Worm (Caenorhabditis elegans): Measurements from ENCODE around the gene srsx-12.

Gene srsx-12

ce11 chrV:5016728-5017127 lies 36.0 kb upstream of the srsx-12 start:
- TF ChIP-seq nhr-28 (tag; optimal IDR thresholded peaks at IDR 0.05) (no peak), ces-1 (GFP tag; optimal IDR thresholded peaks at IDR 0.05) (peak; percentile 33)

ce11 chrV:5012193-5012853 lies 31.6 kb upstream of the srsx-12 start, which contains the start of gene srr-6:
TSS of gene srr-6 (plus strand) at chrV:5012803.
- TF ChIP-seq unc-120 (tag; optimal IDR thresholded peaks at IDR 0.05; ENCODE audit: poor library complexity, severe bottlenecking) (no peak), nhr-237 (tag; optimal IDR thresholded peaks at IDR 0.05) (no peak)

ce11 chrV:5001386-5001785 lies 20.6 kb upstream of the srsx-12 start, which contains the start of gene srr-8:
TSS of gene srr-8 (plus strand) at chrV:5001686.
- TF ChIP-seq blmp-1 (tag; optimal IDR thresholded peaks at IDR 0.05) (no peak), lin-32 (GFP tag; optimal IDR thresholded peaks at IDR 0.05) (no peak), nhr-12 (tag; optimal IDR thresholded peaks at IDR 0.05) (no peak), mab-5 (tag; optimal IDR thresholded peaks at IDR 0.05) (no peak), bed-3 (GFP tag; optimal IDR thresholded peaks at IDR 0.05) (no peak), ces-1 (GFP tag; optimal IDR thresholded peaks at IDR 0.05) (no peak), ztf-11 (tag; optimal IDR thresholded peaks at IDR 0.05) (no peak), ceh-39 (tag; optimal IDR thresholded peaks at IDR 0.05) (no peak), nhr-237 (tag; optimal IDR thresholded peaks at IDR 0.05) (no peak), nhr-76 (tag; optimal IDR thresholded peaks at IDR 0.05) (no peak), elt-1 (tag; optimal IDR thresholded peaks at IDR 0.05; ENCODE audit: borderline replicate concordance, insufficient read depth) (no peak), pha-4 (tag; optimal IDR thresholded peaks at IDR 0.05) (no peak), unc-39 (tag; optimal IDR thresholded peaks at IDR 0.05) (no peak), ceh-83 (GFP tag; optimal IDR thresholded peaks at IDR 0.05) (no peak), mls-2 (tag; optimal IDR thresholded peaks at IDR 0.05) (no peak), elt-3 (tag; optimal IDR thresholded peaks at IDR 0.05) (no peak), lsy-2 (tag; optimal IDR thresholded peaks at IDR 0.05) (no peak), ham-2 (GFP tag; optimal IDR thresholded peaks at IDR 0.05) (no peak), cnd-1 (tag; optimal IDR thresholded peaks at IDR 0.05) (no peak)

- TF ChIP-seq sem-2 (GFP tag; optimal IDR thresholded peaks at IDR 0.05) (no peak), drap-1 (GFP tag; optimal IDR thresholded peaks at IDR 0.05) (no peak), bed-3 (GFP tag; optimal IDR thresholded peaks at IDR 0.05) (no peak), sptf-1 (tag; optimal IDR thresholded peaks at IDR 0.05) (no peak), nhr-28 (tag; optimal IDR thresholded peaks at IDR 0.05) (no peak), elt-1 (tag; optimal IDR thresholded peaks at IDR 0.05; ENCODE audit: borderline replicate concordance, insufficient read depth) (no peak), ceh-39 (tag; optimal IDR thresholded peaks at IDR 0.05) (no peak), ham-2 (GFP tag; optimal IDR thresholded peaks at IDR 0.05) (no peak), zip-8 (tag; optimal IDR thresholded peaks at IDR 0.05) (no peak), unc-62 (GFP tag; optimal IDR thresholded peaks at IDR 0.05) (no peak), elt-3 (tag; optimal IDR thresholded peaks at IDR 0.05) (no peak), lsy-2 (tag; optimal IDR thresholded peaks at IDR 0.05) (no peak), snpc-4 (tag; optimal IDR thresholded peaks at IDR 0.05) (no peak), flh-1 (GFP tag; optimal IDR thresholded peaks at IDR 0.05) (no peak), blmp-1 (tag; optimal IDR thresholded peaks at IDR 0.05) (no peak), hlh-1 (tag; optimal IDR thresholded peaks at IDR 0.05) (no peak), ces-1 (GFP tag; optimal IDR thresholded peaks at IDR 0.05) (no peak), ceh-43 (GFP tag; optimal IDR thresholded peaks at IDR 0.05) (no peak)
Measured at ce11 chrV:5000406-5000805, 19.6 kb upstream of the srsx-12 start, which contains the start of gene ugt-7. TSS of gene ugt-7 (minus strand) at chrV:5000566.

ce11 chrV:4995155-4995554 lies 14.4 kb upstream of the srsx-12 start, which contains the start of gene ncx-9:
TSS of gene ncx-9 (minus strand) at chrV:4995255.
- TF ChIP-seq bed-3 (GFP tag; optimal IDR thresholded peaks at IDR 0.05): no peak
- TF ChIP-seq ces-1 (GFP tag; optimal IDR thresholded peaks at IDR 0.05): no peak
- TF ChIP-seq zip-8 (tag; optimal IDR thresholded peaks at IDR 0.05): no peak
- no peak for TF ChIP-seq ceh-39 (tag; optimal IDR thresholded peaks at IDR 0.05)
- no peak for TF ChIP-seq mls-2 (tag; optimal IDR thresholded peaks at IDR 0.05)

All from whole organism, mixed stage, embryonic.